Worm (Caenorhabditis elegans) whole organism, young adult: Measurements from ENCODE around the gene E04F6.10.
A peak's percentile ranks its signal among the peaks of the same experiment; 100 is the strongest.

Experiments
- B0019.2 ChIP-seq: fragments of 200-800 bp; sonication (Bioruptor generic); conservative IDR thresholded peaks from 2 replicates; pipeline ENCODE4 v1.3.6; 2022; ENCODE audit warnings: missing genetic modification reagents, missing genetic modification characterization, missing compliant biosample characterization
- B0261.1 ChIP-seq: sonication (generic microtip); optimal IDR thresholded peaks from 2 replicates; lab custom pipeline; 2016; ENCODE audit warnings: mild to moderate bottlenecking, missing genetic modification characterization, moderate library complexity, missing compliant biosample characterization
- B0336.3 ChIP-seq: fragments of 200-800 bp; sonication (Bioruptor generic); IDR thresholded peaks from 2 replicates; pipeline ENCODE4 v1.3.6; 2022; ENCODE audit warnings: missing genetic modification characterization, missing compliant biosample characterization
- F22D6.2 ChIP-seq: sonication (generic microtip); optimal IDR thresholded peaks from 2 replicates; lab custom pipeline; 2016; ENCODE audit warnings: mild to moderate bottlenecking, missing genetic modification characterization, missing compliant biosample characterization
- F23B12.7 ChIP-seq: sonication (generic microtip); optimal IDR thresholded peaks from 2 replicates; lab custom pipeline; 2017; ENCODE audit warnings: missing genetic modification characterization, mild to moderate bottlenecking, missing compliant biosample characterization, antibody characterized with exemption, moderate library complexity; ENCODE audit not compliant: insufficient read depth
- F33H1.4 ChIP-seq: fragments of 200-800 bp; sonication (Bioruptor generic); IDR thresholded peaks from 2 replicates; pipeline ENCODE4 v1.3.6; 2022; ENCODE audit warnings: missing genetic modification reagents, missing genetic modification characterization, missing compliant biosample characterization
- F37B4.10 ChIP-seq: fragments of 200-800 bp; sonication (Bioruptor generic); IDR thresholded peaks from 2 replicates; pipeline ENCODE4 v1.3.6; 2022; ENCODE audit warnings: missing genetic modification characterization, missing compliant biosample characterization
- F52B5.7 ChIP-seq: sonication (generic microtip); optimal IDR thresholded peaks from 2 replicates; lab custom pipeline; 2016; ENCODE audit warnings: mild to moderate bottlenecking, missing genetic modification characterization, missing compliant biosample characterization
- K12H6.12 ChIP-seq: fragments of 200-800 bp; sonication (Bioruptor generic); optimal IDR thresholded peaks from 2 replicates; lab custom pipeline; 2018; ENCODE audit warnings: mild to moderate bottlenecking, missing genetic modification characterization, missing compliant biosample characterization
- Y67H2A.10 ChIP-seq: fragments of 200-800 bp; sonication (Bioruptor generic); conservative IDR thresholded peaks from 2 replicates; pipeline ENCODE4 v1.3.6; 2022; ENCODE audit warnings: missing genetic modification reagents, missing genetic modification characterization, missing compliant biosample characterization
- Y95B8A.8 ChIP-seq: fragments of 200-800 bp; sonication (Bioruptor generic); IDR thresholded peaks from 2 replicates; pipeline ENCODE4 v1.3.6; 2022; ENCODE audit warnings: missing genetic modification reagents, missing genetic modification characterization, missing compliant biosample characterization
- ZK185.1 ChIP-seq: sonication (generic microtip); optimal IDR thresholded peaks from 2 replicates; lab custom pipeline; 2016; ENCODE audit warnings: mild to moderate bottlenecking, missing genetic modification characterization, missing compliant biosample characterization; ENCODE audit not compliant: poor library complexity, severe bottlenecking
- aptf-3 ChIP-seq: fragments of 200-800 bp; sonication (Bioruptor generic); IDR thresholded peaks from 2 replicates; pipeline ENCODE4 v1.3.6; 2022; ENCODE audit warnings: missing genetic modification characterization, missing compliant biosample characterization
- bed-1 ChIP-seq: fragments of 200-800 bp; sonication (Bioruptor generic); IDR thresholded peaks from 2 replicates; pipeline ENCODE4 v1.3.6; 2022; ENCODE audit warnings: missing genetic modification reagents, missing genetic modification characterization, missing compliant biosample characterization
- ceh-40 ChIP-seq: fragments of 200-800 bp; sonication (Bioruptor generic); IDR thresholded peaks from 2 replicates; pipeline ENCODE4 v1.3.6; 2022; ENCODE audit warnings: missing genetic modification characterization, missing compliant biosample characterization
- ceh-79 ChIP-seq: sonication (generic microtip); optimal IDR thresholded peaks from 2 replicates; lab custom pipeline; 2017; ENCODE audit warnings: mild to moderate bottlenecking, missing genetic modification characterization, missing compliant biosample characterization
- ceh-91 ChIP-seq: fragments of 200-800 bp; sonication (Bioruptor generic); IDR thresholded peaks from 2 replicates; pipeline ENCODE4 v1.3.6; 2022; ENCODE audit warnings: missing genetic modification reagents, missing genetic modification characterization, missing compliant biosample characterization
- egl-18 ChIP-seq: fragments of 200-800 bp; sonication (Bioruptor generic); IDR thresholded peaks from 2 replicates; pipeline ENCODE4 v1.3.6; 2022; ENCODE audit warnings: missing genetic modification reagents, missing genetic modification characterization, missing compliant biosample characterization
- ekl-4 ChIP-seq: fragments of 200-800 bp; sonication (Bioruptor generic); IDR thresholded peaks from 2 replicates; pipeline ENCODE4 v1.3.6; 2022; ENCODE audit warnings: missing genetic modification reagents, missing genetic modification characterization, missing compliant biosample characterization
- fkh-3 ChIP-seq: sonication (generic microtip); optimal IDR thresholded peaks from 2 replicates; lab custom pipeline; 2016; ENCODE audit warnings: mild to moderate bottlenecking, missing genetic modification characterization, missing compliant biosample characterization
- hlh-12 ChIP-seq: sonication (generic microtip); optimal IDR thresholded peaks from 2 replicates; lab custom pipeline; 2016; ENCODE audit warnings: missing genetic modification characterization, missing compliant biosample characterization
- hmg-20 ChIP-seq: fragments of 200-800 bp; sonication (Bioruptor generic); IDR thresholded peaks from 2 replicates; pipeline ENCODE4 v1.3.6; 2022; ENCODE audit warnings: missing genetic modification reagents, missing genetic modification characterization, missing compliant biosample characterization
- lin-40 ChIP-seq: sonication (generic microtip); optimal IDR thresholded peaks from 2 replicates; lab custom pipeline; 2016; ENCODE audit warnings: missing genetic modification characterization, mild to moderate bottlenecking, missing compliant biosample characterization, missing genotype, missing genetic modification reagents
- mxl-1 ChIP-seq: sonication (generic microtip); optimal IDR thresholded peaks from 2 replicates; lab custom pipeline; 2016; ENCODE audit warnings: missing genetic modification characterization, missing compliant biosample characterization
- nfya-1 ChIP-seq: sonication (generic microtip); optimal IDR thresholded peaks from 2 replicates; lab custom pipeline; 2017; ENCODE audit warnings: antibody characterized with exemption, missing compliant biosample characterization, missing genetic modification characterization, borderline replicate concordance; ENCODE audit not compliant: insufficient read depth
- nhr-120 ChIP-seq: fragments of 200-800 bp; sonication (Bioruptor generic); IDR thresholded peaks from 2 replicates; pipeline ENCODE4 v1.3.6; 2022; ENCODE audit warnings: missing genetic modification characterization, missing compliant biosample characterization
- nhr-27 ChIP-seq: fragments of 200-800 bp; sonication (Bioruptor generic); optimal IDR thresholded peaks from 2 replicates; lab custom pipeline; 2018; ENCODE audit warnings: mild to moderate bottlenecking, missing genetic modification characterization, moderate library complexity, missing compliant biosample characterization
- pbrm-1 ChIP-seq: fragments of 200-800 bp; sonication (Bioruptor generic); IDR thresholded peaks from 2 replicates; pipeline ENCODE4 v1.3.6; 2022; ENCODE audit warnings: missing genetic modification reagents, missing genetic modification characterization, missing compliant biosample characterization
- rec-8 ChIP-seq, 2 experiments: sonication (generic microtip); optimal IDR thresholded peaks; 2 replicates each; lab custom pipeline; 2016; ENCODE audit warnings: mild to moderate bottlenecking in 2 of 2, missing genetic modification characterization in 2 of 2, missing genetic modification reagents in 2 of 2, missing genotype in 2 of 2, missing biosample characterization in 1 of 2, missing compliant biosample characterization in 1 of 2, moderate library complexity in 1 of 2
- repo-1 ChIP-seq: sonication (generic microtip); optimal IDR thresholded peaks from 2 replicates; lab custom pipeline; 2017; ENCODE audit warnings: mild to moderate bottlenecking, missing genetic modification characterization, missing compliant biosample characterization
- rpc-1 ChIP-seq, 2 experiments: fragments of 150-350 bp in 1 of 2; sonication (generic microtip) in 1 of 2; optimal IDR thresholded peaks; 2 replicates each; lab custom pipeline; 2014 to 2018; ENCODE audit warnings: missing biosample characterization in 1 of 2, missing genetic modification characterization in 1 of 2, missing genetic modification reagents in 1 of 2, missing genotype in 1 of 2
- sdz-38 ChIP-seq: sonication (generic microtip); optimal IDR thresholded peaks from 2 replicates; lab custom pipeline; 2016; ENCODE audit warnings: missing genotype, missing genetic modification characterization, missing compliant biosample characterization
- snpc-4 ChIP-seq, 5 experiments: fragments of 150-350 bp in 1 of 5; sonication (generic microtip) in 4 of 5; optimal IDR thresholded peaks; 2 replicates each; lab custom pipeline; 2014 to 2018; ENCODE audit warnings: missing genetic modification characterization in 5 of 5, missing biosample characterization in 3 of 5, antibody characterized with exemption in 2 of 5, mild to moderate bottlenecking in 2 of 5, missing compliant biosample characterization in 2 of 5, missing genotype in 2 of 5, moderate library complexity in 2 of 5, missing genetic modification reagents in 1 of 5
- sptf-2 ChIP-seq: fragments of 200-800 bp; sonication (Bioruptor generic); optimal IDR thresholded peaks from 2 replicates; lab custom pipeline; 2018; ENCODE audit warnings: mild to moderate bottlenecking, missing genetic modification characterization, missing compliant biosample characterization
- tlf-1 ChIP-seq: fragments of 200-800 bp; sonication (Bioruptor generic); optimal IDR thresholded peaks from 2 replicates; lab custom pipeline; 2018; ENCODE audit warnings: mild to moderate bottlenecking, missing genetic modification characterization, missing compliant biosample characterization
- zfh-2 ChIP-seq: fragments of 200-800 bp; sonication (Bioruptor generic); conservative IDR thresholded peaks from 2 replicates; pipeline ENCODE4 v1.3.6; 2022; ENCODE audit warnings: missing genetic modification reagents, missing genetic modification characterization, missing compliant biosample characterization
- ztf-25 ChIP-seq: fragments of 200-800 bp; sonication (Bioruptor generic); IDR thresholded peaks from 2 replicates; pipeline ENCODE4 v1.3.6; 2022; ENCODE audit warnings: missing genetic modification reagents, missing genetic modification characterization, missing compliant biosample characterization
- ztf-26 ChIP-seq: sonication (generic microtip); optimal IDR thresholded peaks from 2 replicates; lab custom pipeline; 2017; ENCODE audit warnings: missing genetic modification characterization, missing compliant biosample characterization

Gene E04F6.10

ce11 chrII:7200051-7200599, 16.8 kb downstream of the E04F6.10 start, which contains the start of gene pcrg-1 (continued):
- TF ChIP-seq ceh-91 (0 out of 2 replicates have a peak, but pooled peaks have one; percentile 41), nhr-120 (GFP tag; lab: Robert Waterston, UW) (0 out of 2 replicates have a peak, but pooled peaks have one; percentile 35), hlh-12 (tag; lab: Kevin White, UChicago) (peak; percentile 11), B0261.1 (peak; percentile 73), aptf-3 (GFP tag; lab: Robert Waterston, UW) (0 out of 2 replicates have a peak, but pooled peaks have one; percentile 73), ekl-4 (GFP tag; lab: Robert Waterston, UW) (peak; percentile 83), ztf-26 (tag; lab: Kevin White, UChicago) (peak; percentile 71), F22D6.2 (tag; lab: Kevin White, UChicago) (peak; percentile 58), ZK185.1 (tag; lab: Kevin White, UChicago) (peak; percentile 78), F37B4.10 (GFP tag; lab: Robert Waterston, UW) (no peak), K12H6.12 (tag; lab: Kevin White, UChicago) (peak; percentile 78), rec-8 (tag; optimal IDR thresholded peaks at IDR 0.05; lab: Kevin White, UChicago) (peak in 1 of 2 experiments; percentile 15), egl-18 (GFP tag; lab: Robert Waterston, UW) (peak; percentile 64; the same call in 1 of the 2 replicates), Y67H2A.10 (GFP tag; lab: Robert Waterston, UW) (no peak), ceh-79 (peak; percentile 89), rpc-1 (optimal IDR thresholded peaks at IDR 0.05; lab: Kevin White, UChicago) (peak; percentile 87), rpc-1 (tag; optimal IDR thresholded peaks at IDR 0.05; lab: Kevin White, UChicago) (peak; percentile 84), F33H1.4 (GFP tag; lab: Robert Waterston, UW) (peak; percentile 48; the same call in 1 of the 2 replicates), nhr-27 (tag; lab: Kevin White, UChicago) (peak; percentile 61), F52B5.7 (peak; percentile 93), B0019.2 (GFP tag; lab: Robert Waterston, UW) (no peak), sdz-38 (tag; lab: Kevin White, UChicago) (peak; percentile 28), F23B12.7 (tag; lab: Kevin White, UChicago) (peak; percentile 26), zfh-2 (GFP tag; lab: Robert Waterston, UW) (no peak), bed-1 (peak; percentile 80; the same call in 1 of the 2 replicates), ztf-25 (GFP tag; lab: Robert Waterston, UW) (peak; percentile 80), tlf-1 (GFP tag; lab: Kevin White, UChicago) (peak; percentile 82), B0336.3 (GFP tag; lab: Robert Waterston, UW) (peak; percentile 89), ceh-40 (GFP tag; lab: Robert Waterston, UW) (peak; percentile 86), nfya-1 (no peak), hmg-20 (GFP tag; lab: Robert Waterston, UW) (peak; percentile 61; the same call in 1 of the 2 replicates), fkh-3 (tag; lab: Kevin White, UChicago) (peak; percentile 68), snpc-4 (GFP tag; optimal IDR thresholded peaks at IDR 0.05; lab: Kevin White, UChicago) (peak; percentile 96), snpc-4 (tag; optimal IDR thresholded peaks at IDR 0.05; lab: Kevin White, UChicago) (peak; percentile 97 to 99 (median 98))

- TF ChIP-seq mxl-1 (tag; lab: Kevin White, UChicago) (no peak), repo-1 (tag; lab: Kevin White, UChicago) (no peak), ekl-4 (GFP tag; lab: Robert Waterston, UW) (no peak)
Measured at ce11 chrII:7199308-7199707, 17.6 kb downstream of the E04F6.10 start, which contains the start of gene E04F6.6. E04F6.6 (minus strand) TSS chrII:7199565.

- no peak for TF ChIP-seq sptf-2 (GFP tag; lab: Kevin White, UChicago)
- no peak for TF ChIP-seq Y95B8A.8
- no peak for TF ChIP-seq B0261.1
- TF ChIP-seq pbrm-1 (GFP tag; lab: Robert Waterston, UW), result 0 out of 2 replicates have a peak, but pooled peaks have one; percentile 28
- TF ChIP-seq lin-40 (tag; lab: Kevin White, UChicago), result no peak
- TF ChIP-seq nfya-1, result no peak
Measured at ce11 chrII:7197434-7197833, 19.5 kb downstream of the E04F6.10 start.
